Fruit fly (Drosophila melanogaster): ENCODE measurements around the gene Ir62a.

Gene Ir62a

dm6 chr3L:1488592-1489183, 42.4 kb downstream of the Ir62a start (continued):
- TF ChIP-seq CG5953 (GFP tag; IDR thresholded peaks at IDR 0.05) (no peak), CG34224 (GFP tag; IDR thresholded peaks at IDR 0.05; ENCODE audit: partially characterized antibody) (peak; percentile 33; the same call in 1 of the 3 replicates), sd (tag; optimal IDR thresholded peaks at IDR 0.05) (peak; percentile 88), CG31365 (tag; optimal IDR thresholded peaks at IDR 0.05) (no peak), Ptx1 (GFP tag; IDR thresholded peaks at IDR 0.05) (no peak), CG9797 (GFP tag; optimal IDR thresholded peaks at IDR 0.05) (no peak), CG12942 (GFP tag; optimal IDR thresholded peaks at IDR 0.05) (no peak), CG1792 (GFP tag; optimal IDR thresholded peaks at IDR 0.05) (no peak), wor (GFP tag; IDR thresholded peaks at IDR 0.05) (no peak), CG6272 (GFP tag; IDR thresholded peaks at IDR 0.05) (no peak), CG32767 (GFP tag; IDR thresholded peaks at IDR 0.05) (no peak), odd (GFP tag; optimal IDR thresholded peaks at IDR 0.05) (no peak), ttk (GFP tag; IDR thresholded peaks at IDR 0.05) (no peak), CG32772 (GFP tag; IDR thresholded peaks at IDR 0.05) (no peak), CG8388 (GFP tag; optimal IDR thresholded peaks at IDR 0.05) (no peak), CG3995 (GFP tag; optimal IDR thresholded peaks at IDR 0.05) (no peak), Mad (GFP tag; optimal IDR thresholded peaks at IDR 0.05) (no peak), CG17361 (GFP tag; IDR thresholded peaks at IDR 0.05) (no peak), amos (GFP tag; IDR thresholded peaks at IDR 0.05; ENCODE audit: partially characterized antibody) (peak; percentile 62), Oaz (GFP tag; IDR thresholded peaks at IDR 0.05) (no peak), CG2202 (tag; optimal IDR thresholded peaks at IDR 0.05) (no peak), CG13624 (GFP tag; optimal IDR thresholded peaks at IDR 0.05) (no peak), da (GFP tag; optimal IDR thresholded peaks at IDR 0.05) (no peak), CG5180 (GFP tag; optimal IDR thresholded peaks at IDR 0.05) (no peak), Fer2 (tag; optimal IDR thresholded peaks at IDR 0.05) (no peak), Oli (tag; optimal IDR thresholded peaks at IDR 0.05) (no peak), unpg (GFP tag; optimal IDR thresholded peaks at IDR 0.05) (peak; percentile 1), pan (optimal IDR thresholded peaks at IDR 0.05) (no peak), pan (GFP tag; optimal IDR thresholded peaks at IDR 0.05 in 1 of 2, IDR thresholded peaks at IDR 0.05 in 1 of 2) (no peak), CG12744 (GFP tag; optimal IDR thresholded peaks at IDR 0.05) (no peak), CG7271 (tag; optimal IDR thresholded peaks at IDR 0.05) (no peak), knrl (GFP tag; IDR thresholded peaks at IDR 0.05; ENCODE audit: partially characterized antibody) (peak; percentile 67), CG2129 (GFP tag; IDR thresholded peaks at IDR 0.05; ENCODE audit: partially characterized antibody) (no peak), chif (GFP tag; optimal IDR thresholded peaks at IDR 0.05) (no peak), Hey (tag; optimal IDR thresholded peaks at IDR 0.05) (no peak), CG1233 (GFP tag; optimal IDR thresholded peaks at IDR 0.05) (peak; percentile 4), H15 (GFP tag; IDR thresholded peaks at IDR 0.05) (no peak), btn (GFP tag; optimal IDR thresholded peaks at IDR 0.05) (no peak), Hmr (GFP tag; optimal IDR thresholded peaks at IDR 0.05) (no peak), Adf1 (GFP tag; IDR thresholded peaks at IDR 0.05) (peak; percentile 13; the same call in 1 of the 2 replicates), bbx (GFP tag; IDR thresholded peaks at IDR 0.05; ENCODE audit: partially characterized antibody) (peak; percentile 91), sens (GFP tag) (peak; percentile 81), lov (optimal IDR thresholded peaks at IDR 0.05) (no peak), lov (GFP tag; IDR thresholded peaks at IDR 0.05) (no peak), nerfin-1 (tag; optimal IDR thresholded peaks at IDR 0.05) (peak; percentile 85), grn (GFP tag; optimal IDR thresholded peaks at IDR 0.05) (no peak), YL-1 (GFP tag; optimal IDR thresholded peaks at IDR 0.05) (no peak), sqz (GFP tag; optimal IDR thresholded peaks at IDR 0.05) (peak; percentile 51), vvl (GFP tag; IDR thresholded peaks at IDR 0.05) (peak; percentile 50; the same call in 1 of the 2 replicates), CG2712 (tag; optimal IDR thresholded peaks at IDR 0.05) (no peak), dm (GFP tag; optimal IDR thresholded peaks at IDR 0.05) (no peak)
